Fruit fly (Drosophila melanogaster) whole organism, embryonic: ENCODE data around the gene CG14721.

Experiments
- CG1832 ChIP-seq: fragments of 200-800 bp; sonication (Bioruptor generic); optimal IDR thresholded peaks from 2 replicates; lab custom pipeline; 2017; ENCODE audit warnings: missing biosample characterization, mild to moderate bottlenecking, missing genetic modification characterization, inconsistent platforms
- CG32532 ChIP-seq: fragments of 200-800 bp; sonication (Bioruptor generic); IDR thresholded peaks from 2 replicates; pipeline ENCODE4 v1.3.6; 2022; ENCODE audit warnings: missing biosample characterization, missing genetic modification characterization
- CG34376 ChIP-seq: fragments of 200-800 bp; sonication (Bioruptor generic); optimal IDR thresholded peaks from 2 replicates; lab custom pipeline; 2018; ENCODE audit warnings: missing biosample characterization, mild to moderate bottlenecking, missing genetic modification characterization
- CG4854 ChIP-seq: fragments of 200-800 bp; sonication (Bioruptor generic); optimal IDR thresholded peaks from 2 replicates; lab custom pipeline; 2016; ENCODE audit warnings: missing biosample characterization, missing genetic modification characterization, inconsistent platforms
- CG8765 ChIP-seq: fragments of 200-800 bp; sonication (Bioruptor generic); IDR thresholded peaks from 2 replicates; pipeline ENCODE4 v1.3.6; 2022; ENCODE audit warnings: missing biosample characterization, missing genetic modification characterization
- CG9932 ChIP-seq: fragments of 200-800 bp; sonication (Bioruptor generic); IDR thresholded peaks from 2 replicates; pipeline ENCODE4 v1.3.6; 2022; ENCODE audit warnings: missing biosample characterization, missing genetic modification characterization
- CHES-1-like ChIP-seq: fragments of 200-800 bp; sonication (Bioruptor generic); optimal IDR thresholded peaks from 2 replicates; lab custom pipeline; 2016; ENCODE audit warnings: missing biosample characterization, missing genetic modification characterization
- Deaf1 ChIP-seq: fragments of 200-800 bp; optimal IDR thresholded peaks from 3 replicates; lab custom pipeline; 2019; ENCODE audit warnings: missing biosample characterization, mild to moderate bottlenecking, missing genetic modification characterization, moderate library complexity
- Drgx ChIP-seq: fragments of 200-800 bp; sonication (Bioruptor generic); IDR thresholded peaks from 2 replicates; pipeline ENCODE4 v1.3.6; 2022; ENCODE audit warnings: missing biosample characterization, missing genetic modification characterization
- Hey ChIP-seq: fragments of 200-800 bp; sonication (Bioruptor generic); optimal IDR thresholded peaks from 3 replicates; lab custom pipeline; 2018; ENCODE audit warnings: missing biosample characterization, mild to moderate bottlenecking, missing genetic modification characterization
- Meics ChIP-seq: fragments of 200-800 bp; sonication (Bioruptor generic); optimal IDR thresholded peaks from 2 replicates; lab custom pipeline; 2017; ENCODE audit warnings: missing biosample characterization, mild to moderate bottlenecking, missing genetic modification characterization
- Six4 ChIP-seq: fragments of 200-800 bp; sonication (Bioruptor generic); optimal IDR thresholded peaks from 2 replicates; lab custom pipeline; 2016; ENCODE audit warnings: missing biosample characterization, missing genetic modification characterization
- Sry-β ChIP-seq: fragments of 200-800 bp; sonication (Bioruptor generic); optimal IDR thresholded peaks from 2 replicates; lab custom pipeline; 2018; ENCODE audit warnings: missing biosample characterization, mild to moderate bottlenecking, missing genetic modification characterization, moderate library complexity
- Sry-δ ChIP-seq: fragments of 200-800 bp; sonication (Bioruptor generic); optimal IDR thresholded peaks from 2 replicates; lab custom pipeline; 2016; ENCODE audit warnings: missing biosample characterization, missing genetic modification characterization
- Xbp1 ChIP-seq: fragments of 200-800 bp; sonication (Bioruptor generic); optimal IDR thresholded peaks from 3 replicates; lab custom pipeline; 2016; ENCODE audit warnings: missing biosample characterization, mild to moderate bottlenecking, missing genetic modification characterization
- br ChIP-seq: fragments of >200 bp; optimal IDR thresholded peaks from 2 replicates; lab custom pipeline; 2017
- bsh ChIP-seq, 2 experiments: fragments of 200-800 bp; sonication (Bioruptor generic); optimal IDR thresholded peaks; 2 replicates each; lab custom pipeline; 2017 to 2018; ENCODE audit warnings: mild to moderate bottlenecking in 2 of 2, missing biosample characterization in 2 of 2, missing genetic modification characterization in 2 of 2, moderate library complexity in 1 of 2
- exex ChIP-seq: fragments of 200-800 bp; sonication (Bioruptor generic); optimal IDR thresholded peaks from 4 replicates; lab custom pipeline; 2018; ENCODE audit warnings: missing biosample characterization, mild to moderate bottlenecking, missing genetic modification characterization, moderate library complexity
- gcm ChIP-seq: fragments of 200-800 bp; sonication (Bioruptor generic); optimal IDR thresholded peaks from 2 replicates; lab custom pipeline; 2019; ENCODE audit warnings: missing biosample characterization, mild to moderate bottlenecking, missing genetic modification characterization, moderate library complexity
- gsb-n ChIP-seq: fragments of 200-800 bp; sonication (Bioruptor generic); optimal IDR thresholded peaks from 3 replicates; lab custom pipeline; 2018; ENCODE audit warnings: missing biosample characterization, mild to moderate bottlenecking, missing genetic modification characterization
- jumu ChIP-seq: fragments of 200-800 bp; sonication (Bioruptor generic); optimal IDR thresholded peaks from 3 replicates; lab custom pipeline; 2016; ENCODE audit warnings: missing biosample characterization, missing genetic modification characterization
- mirr ChIP-seq: fragments of 200-800 bp; sonication (Bioruptor generic); optimal IDR thresholded peaks from 3 replicates; lab custom pipeline; 2018; ENCODE audit warnings: missing biosample characterization, mild to moderate bottlenecking, missing genetic modification characterization
- nerfin-1 ChIP-seq: fragments of 200-800 bp; sonication (Bioruptor generic); optimal IDR thresholded peaks from 3 replicates; lab custom pipeline; 2019; ENCODE audit warnings: missing biosample characterization, mild to moderate bottlenecking, missing genetic modification characterization, moderate library complexity
- oc ChIP-seq: fragments of 200-800 bp; sonication (Bioruptor generic); optimal IDR thresholded peaks from 2 replicates; lab custom pipeline; 2018; ENCODE audit warnings: missing biosample characterization, mild to moderate bottlenecking, missing genetic modification characterization, moderate library complexity
- otp ChIP-seq: fragments of 200-800 bp; sonication (Bioruptor generic); IDR thresholded peaks from 3 replicates; pipeline ENCODE4, ENCODE4 v1.3.6; 2022; ENCODE audit warnings: missing biosample characterization, missing genetic modification characterization
- pros ChIP-seq: fragments of 200-800 bp; sonication (Bioruptor generic); optimal IDR thresholded peaks from 3 replicates; lab custom pipeline; 2019; ENCODE audit warnings: missing biosample characterization, mild to moderate bottlenecking, missing genetic modification characterization, moderate library complexity
- schlank ChIP-seq: fragments of 200-800 bp; sonication (Bioruptor generic); optimal IDR thresholded peaks from 2 replicates; lab custom pipeline; 2018; ENCODE audit warnings: missing biosample characterization, mild to moderate bottlenecking, missing genetic modification characterization
- sd ChIP-seq: fragments of 200-800 bp; sonication (Bioruptor generic); optimal IDR thresholded peaks from 3 replicates; lab custom pipeline; 2018; ENCODE audit warnings: missing biosample characterization, mild to moderate bottlenecking, missing genetic modification characterization, moderate library complexity
- sens ChIP-seq: fragments of 200-800 bp; sonication (Bioruptor generic); peaks from one replicate; lab custom pipeline; 2016; ENCODE audit warnings: missing biosample characterization, missing genetic modification characterization
- stc ChIP-seq: fragments of 200-800 bp; sonication (Bioruptor generic); IDR thresholded peaks from 2 replicates; pipeline ENCODE4 v1.3.6; 2022; ENCODE audit warnings: missing biosample characterization, missing genetic modification characterization
- vvl ChIP-seq: fragments of 200-800 bp; sonication (Bioruptor generic); IDR thresholded peaks from 2 replicates; pipeline ENCODE4 v1.3.6; 2022; ENCODE audit warnings: missing biosample characterization, missing genetic modification characterization
- wdn ChIP-seq: fragments of 200-800 bp; sonication (Bioruptor generic); IDR thresholded peaks from 2 replicates; pipeline ENCODE4 v1.3.6; 2022; ENCODE audit warnings: missing biosample characterization, missing genetic modification characterization
- zen ChIP-seq: fragments of 200-800 bp; sonication (Bioruptor generic); optimal IDR thresholded peaks from 3 replicates; lab custom pipeline; 2018; ENCODE audit warnings: missing biosample characterization, mild to moderate bottlenecking, missing genetic modification characterization, moderate library complexity
- zfh1 ChIP-seq: fragments of 200-800 bp; sonication (Bioruptor generic); IDR thresholded peaks from 3 replicates; pipeline ENCODE4 v1.3.6; 2022; ENCODE audit warnings: missing biosample characterization, missing genetic modification characterization

CG14721 gene

DNA sequence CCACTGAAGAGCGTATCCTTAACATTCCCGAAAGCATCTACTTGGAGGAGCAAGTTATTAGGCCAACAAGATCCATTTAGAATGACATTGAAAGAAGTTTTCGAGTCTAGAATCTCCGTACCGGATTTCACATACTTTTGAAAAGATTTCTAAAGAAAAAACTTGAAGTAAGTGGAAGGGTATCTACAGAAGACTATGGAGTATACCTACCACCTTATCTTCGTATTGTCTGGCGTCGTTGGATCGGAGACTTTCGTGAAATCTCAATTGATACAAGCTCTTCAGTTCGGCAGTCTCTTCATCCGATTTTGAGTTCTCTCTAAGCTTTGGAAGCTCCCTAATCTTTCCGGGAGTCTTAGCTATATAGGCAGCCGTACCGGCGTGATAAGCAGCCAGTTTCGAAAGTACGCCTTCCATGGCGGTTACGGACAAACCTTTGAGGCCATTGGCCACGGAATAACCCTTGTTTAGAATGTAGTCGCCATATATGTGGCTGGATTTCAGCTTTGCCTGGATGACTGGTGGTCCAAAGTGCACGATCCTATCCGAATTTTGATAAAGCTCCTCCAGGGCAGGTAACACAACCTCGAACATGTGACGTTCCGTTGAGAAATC lies 44.3 kb upstream of the CG14721 start (continued):
- TF ChIP-seq Meics (GFP tag; lab: Kevin White, UChicago) (no peak), br (lab: Kevin White, UChicago) (no peak), CHES-1-like (no peak), CG4854 (GFP tag; lab: Kevin White, UChicago) (no peak)

DNA sequence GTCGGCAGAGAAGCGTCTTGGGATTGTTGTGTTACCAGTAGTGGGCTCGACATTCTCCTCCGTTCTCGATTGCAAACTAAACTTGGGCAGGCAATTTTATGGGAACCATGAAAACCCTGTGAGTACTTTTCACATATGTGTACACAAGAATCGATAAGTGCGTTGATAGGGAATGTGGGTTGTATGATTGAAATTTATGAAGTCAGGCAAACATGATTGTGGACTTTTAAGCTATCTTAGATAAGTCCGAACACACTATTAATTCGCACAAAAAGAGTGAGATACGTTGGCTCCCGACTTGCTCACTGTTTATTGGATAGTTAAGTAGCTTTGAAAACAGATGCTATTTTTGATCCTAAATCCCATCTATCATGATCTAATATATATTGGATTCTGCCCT lies 43.5 kb upstream of the CG14721 start, which contains the start of gene CG18765:
CG18765 (minus strand) TSS at position 53 of the 400 bp plus-strand sequence.
- TF ChIP-seq sens (GFP tag; lab: Kevin White, UChicago) (peak; percentile 14), CG32532 (GFP tag; lab: Robert Waterston, UW) (no peak), CG1832 (GFP tag; lab: Kevin White, UChicago) (no peak), bsh (GFP tag; optimal IDR thresholded peaks at IDR 0.05; lab: Kevin White, UChicago) (no peak), Drgx (GFP tag; lab: Robert Waterston, UW) (no peak), CG9932 (GFP tag; lab: Robert Waterston, UW) (no peak), otp (no peak), gsb-n (tag; lab: Kevin White, UChicago) (no peak), Hey (tag; lab: Kevin White, UChicago) (no peak), sd (tag; lab: Kevin White, UChicago) (peak; percentile 32), wdn (GFP tag; lab: Robert Waterston, UW) (no peak), Xbp1 (GFP tag; lab: Kevin White, UChicago) (no peak), exex (tag; lab: Kevin White, UChicago) (peak; percentile 79), Six4 (GFP tag; lab: Kevin White, UChicago) (no peak), zen (tag; lab: Kevin White, UChicago) (no peak), gcm (GFP tag; lab: Kevin White, UChicago) (no peak), vvl (GFP tag; lab: Robert Waterston, UW) (no peak), Deaf1 (tag; lab: Kevin White, UChicago) (no peak), CG34376 (GFP tag; lab: Kevin White, UChicago) (peak; percentile 59), zfh1 (GFP tag; lab: Robert Waterston, UW) (no peak), schlank (tag; lab: Kevin White, UChicago) (no peak), jumu (GFP tag; lab: Kevin White, UChicago) (no peak), mirr (GFP tag; lab: Kevin White, UChicago) (peak; percentile 49), Sry-β (no peak)

DNA sequence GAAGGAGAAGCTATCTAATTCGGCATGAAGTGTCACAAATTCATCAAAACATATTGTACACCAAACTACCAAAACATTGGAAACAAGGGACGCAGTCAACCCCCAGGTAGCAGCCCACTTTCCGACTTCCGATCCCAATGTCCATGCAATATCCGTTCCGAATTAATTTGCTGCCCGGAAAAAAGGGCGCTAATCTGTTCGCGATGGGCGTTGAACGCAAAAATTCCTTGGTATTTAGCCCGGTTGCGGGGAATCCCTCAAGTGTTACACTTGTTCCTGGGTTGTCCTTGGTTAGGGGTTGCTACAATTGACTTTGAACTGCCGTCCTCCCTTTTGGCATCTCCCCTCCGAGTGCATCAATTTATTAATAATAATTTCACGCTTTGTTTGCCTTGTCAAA lies 42.7 kb upstream of the CG14721 start:
- TF ChIP-seq nerfin-1 (tag; lab: Kevin White, UChicago): peak; percentile 94
- TF ChIP-seq sd (tag; lab: Kevin White, UChicago): peak; percentile 6
- peak; percentile 72 for TF ChIP-seq pros (GFP tag; lab: Kevin White, UChicago)
- no peak for TF ChIP-seq CG8765
- TF ChIP-seq sens (GFP tag; lab: Kevin White, UChicago): peak; percentile 54
- TF ChIP-seq Sry-δ: no peak
- peak; percentile 89 for TF ChIP-seq gsb-n (tag; lab: Kevin White, UChicago)
- no peak for TF ChIP-seq stc (GFP tag; lab: Robert Waterston, UW)
- peak; percentile 27 for TF ChIP-seq oc
